Fruit fly (Drosophila melanogaster): Measurements from ENCODE around the gene Cpr62Bb.
A peak's percentile ranks its signal among the peaks of the same experiment; 100 is the strongest.

Gene Cpr62Bb

dm6 chr3L:1794943-1795696 lies 39.8 kb downstream of the Cpr62Bb start, which contains the start of the genes alpha-Spec, dlt and Cdc37 (continued):
- TF ChIP-seq CG12219 (GFP tag; optimal IDR thresholded peaks at IDR 0.05) (no peak), Bgb (GFP tag; IDR thresholded peaks at IDR 0.05; ENCODE audit: partially characterized antibody) (peak; percentile 79), ap (GFP tag; IDR thresholded peaks at IDR 0.05) (no peak), HLH4C (GFP tag; IDR thresholded peaks at IDR 0.05; ENCODE audit: partially characterized antibody) (peak; percentile 88), Scr (GFP tag; IDR thresholded peaks at IDR 0.05; ENCODE audit: partially characterized antibody) (peak; percentile 78), Dad (GFP tag; optimal IDR thresholded peaks at IDR 0.05) (no peak), zen (tag; optimal IDR thresholded peaks at IDR 0.05) (peak; percentile 5), CG7271 (tag; optimal IDR thresholded peaks at IDR 0.05) (peak; percentile 54), CrebB (tag; optimal IDR thresholded peaks at IDR 0.05) (peak; percentile 55), HmgD (GFP tag; optimal IDR thresholded peaks at IDR 0.05) (peak; percentile 38), CG16815 (GFP tag; optimal IDR thresholded peaks at IDR 0.05) (no peak), CG13424 (tag; optimal IDR thresholded peaks at IDR 0.05) (peak; percentile 12), Hmr (GFP tag; optimal IDR thresholded peaks at IDR 0.05) (no peak), CG7963 (GFP tag; IDR thresholded peaks at IDR 0.05; ENCODE audit: partially characterized antibody) (peak; percentile 79), chif (GFP tag; optimal IDR thresholded peaks at IDR 0.05) (peak in 1 of 2 experiments; percentile 32), Hsf (GFP tag; optimal IDR thresholded peaks at IDR 0.05) (peak; percentile 35), Stat92E (GFP tag; optimal IDR thresholded peaks at IDR 0.05) (peak in 1 of 3 experiments; percentile 21), D19B (GFP tag; optimal IDR thresholded peaks at IDR 0.05) (no peak), kni (GFP tag; optimal IDR thresholded peaks at IDR 0.05) (peak; percentile 40), hkb (optimal IDR thresholded peaks at IDR 0.05) (peak; percentile 39), hkb (GFP tag; IDR thresholded peaks at IDR 0.05) (no peak), Hr3 (GFP tag; optimal IDR thresholded peaks at IDR 0.05) (peak; percentile 5), slbo (GFP tag; IDR thresholded peaks at IDR 0.05) (peak; percentile 16; the same call in 1 of the 2 replicates), Dp (GFP tag; optimal IDR thresholded peaks at IDR 0.05) (peak; percentile 47), CG14710 (tag; optimal IDR thresholded peaks at IDR 0.05) (peak; percentile 78), CG14667 (GFP tag; IDR thresholded peaks at IDR 0.05) (no peak), CG4617 (GFP tag; optimal IDR thresholded peaks at IDR 0.05; ENCODE audit: borderline replicate concordance) (peak; percentile 78), inv (GFP tag; IDR thresholded peaks at IDR 0.05; ENCODE audit: partially characterized antibody) (peak; percentile 76), CG31365 (tag; optimal IDR thresholded peaks at IDR 0.05) (peak; percentile 9), B-H1 (GFP tag; IDR thresholded peaks at IDR 0.05) (no peak), CG11085 (GFP tag; IDR thresholded peaks at IDR 0.05) (no peak), CG3847 (GFP tag; IDR thresholded peaks at IDR 0.05) (0 out of 2 replicates have a peak, but pooled peaks have one; percentile 10), CG9797 (GFP tag; optimal IDR thresholded peaks at IDR 0.05) (peak; percentile 88), Dll (GFP tag; IDR thresholded peaks at IDR 0.05; ENCODE audit: partially characterized antibody) (peak; percentile 84), crp (GFP tag; optimal IDR thresholded peaks at IDR 0.05) (peak in 1 of 2 experiments; percentile 50), NfI (GFP tag; optimal IDR thresholded peaks at IDR 0.05) (peak; percentile 35), CG2712 (tag; optimal IDR thresholded peaks at IDR 0.05) (peak; percentile 66), disco-r (GFP tag; optimal IDR thresholded peaks at IDR 0.05) (no peak), vfl (GFP tag; optimal IDR thresholded peaks at IDR 0.05) (no peak), mam (GFP tag; optimal IDR thresholded peaks at IDR 0.05) (peak; percentile 41), Xrp1 (GFP tag; IDR thresholded peaks at IDR 0.05) (0 out of 2 replicates have a peak, but pooled peaks have one; percentile 9), lilli (GFP tag; optimal IDR thresholded peaks at IDR 0.05) (peak; percentile 15), CG13624 (GFP tag; optimal IDR thresholded peaks at IDR 0.05) (peak; percentile 68), CoRest (tag; optimal IDR thresholded peaks at IDR 0.05) (peak; percentile 20), ssp (GFP tag; IDR thresholded peaks at IDR 0.05) (0 out of 2 replicates have a peak, but pooled peaks have one; percentile 19), row (GFP tag; IDR thresholded peaks at IDR 0.05) (peak; percentile 31; the same call in 1 of the 3 replicates), gem (tag; optimal IDR thresholded peaks at IDR 0.05) (no peak), Xbp1 (GFP tag; optimal IDR thresholded peaks at IDR 0.05) (peak; percentile 17)
